Fruit fly (Drosophila melanogaster) whole organism, embryonic: ENCODE measurements around the gene holn1.

Experiments used
- Atf-2 ChIP-seq: fragments of 200-800 bp; sonication (Bioruptor generic); optimal IDR thresholded peaks from 2 replicates; lab custom pipeline; 2016; ENCODE audit warnings: missing biosample characterization, missing genetic modification characterization
- B-H1 ChIP-seq: fragments of 200-800 bp; sonication (Bioruptor generic); IDR thresholded peaks from 3 replicates; pipeline ENCODE4 v1.3.6; 2022; ENCODE audit warnings: missing biosample characterization, missing genetic modification characterization
- Bgb ChIP-seq: fragments of 200-800 bp; sonication (Bioruptor generic); IDR thresholded peaks from 2 replicates; pipeline ENCODE4 v1.3.6; 2022; ENCODE audit warnings: missing biosample characterization, missing genetic modification characterization; ENCODE audit not compliant: partially characterized antibody
- CG10543 ChIP-seq: fragments of 200-800 bp; sonication (Bioruptor generic); optimal IDR thresholded peaks from 3 replicates; lab custom pipeline; 2017; ENCODE audit warnings: missing biosample characterization, mild to moderate bottlenecking, missing genetic modification characterization, moderate library complexity
- CG11085 ChIP-seq: fragments of 200-800 bp; sonication (Bioruptor generic); IDR thresholded peaks from 2 replicates; pipeline ENCODE4 v1.3.6; 2022; ENCODE audit warnings: missing biosample characterization, missing genetic modification characterization
- CG12071 ChIP-seq: fragments of 200-800 bp; sonication (Bioruptor generic); optimal IDR thresholded peaks from 3 replicates; lab custom pipeline; 2018; ENCODE audit warnings: missing biosample characterization, mild to moderate bottlenecking, missing genetic modification characterization
- CG13775 ChIP-seq: fragments of 200-800 bp; sonication (Bioruptor generic); optimal IDR thresholded peaks from 3 replicates; lab custom pipeline; 2017; ENCODE audit warnings: missing biosample characterization, mild to moderate bottlenecking, missing genetic modification characterization
- CG14441 ChIP-seq: fragments of 200-800 bp; sonication (Bioruptor generic); IDR thresholded peaks from 2 replicates; pipeline ENCODE4 v1.3.6; 2022; ENCODE audit warnings: missing biosample characterization, missing genetic modification characterization
- CG14860 ChIP-seq: fragments of 200-800 bp; sonication (Bioruptor generic); IDR thresholded peaks from 3 replicates; pipeline ENCODE4 v1.3.6; 2022; ENCODE audit warnings: missing biosample characterization, missing genetic modification characterization; ENCODE audit not compliant: partially characterized antibody
- CG18476 ChIP-seq: fragments of 200-800 bp; sonication (Bioruptor generic); optimal IDR thresholded peaks from 2 replicates; lab custom pipeline; 2016; ENCODE audit warnings: missing biosample characterization, mild to moderate bottlenecking, missing genetic modification characterization
- CG2116 ChIP-seq: fragments of 200-800 bp; sonication (Bioruptor generic); optimal IDR thresholded peaks from 3 replicates; lab custom pipeline; 2018; ENCODE audit warnings: missing biosample characterization, mild to moderate bottlenecking, missing genetic modification characterization
- CG2712 ChIP-seq: fragments of 200-800 bp; optimal IDR thresholded peaks from 3 replicates; lab custom pipeline; 2019; ENCODE audit warnings: missing biosample characterization, mild to moderate bottlenecking, missing genetic modification characterization, moderate library complexity
- CG3065 ChIP-seq: fragments of 200-800 bp; sonication (Bioruptor generic); optimal IDR thresholded peaks from 2 replicates; lab custom pipeline; 2016; ENCODE audit warnings: missing biosample characterization, missing genetic modification characterization
- CG31441 ChIP-seq: fragments of 200-800 bp; sonication (Bioruptor generic); IDR thresholded peaks from 2 replicates; pipeline ENCODE4 v1.3.6; 2022; ENCODE audit warnings: missing biosample characterization, missing genetic modification characterization
- CG33213 ChIP-seq: fragments of 200-800 bp; sonication (Bioruptor generic); optimal IDR thresholded peaks from 3 replicates; lab custom pipeline; 2016; ENCODE audit warnings: missing biosample characterization, missing genetic modification characterization
- CG33557 ChIP-seq: fragments of 200-800 bp; sonication (Bioruptor generic); optimal IDR thresholded peaks from 2 replicates; lab custom pipeline; 2019; ENCODE audit warnings: missing biosample characterization, mild to moderate bottlenecking, missing genetic modification characterization, moderate library complexity
- CG3726 ChIP-seq: fragments of 200-800 bp; sonication (Bioruptor generic); IDR thresholded peaks from 3 replicates; pipeline ENCODE4, ENCODE4 v1.3.6; 2022; ENCODE audit warnings: missing biosample characterization, missing genetic modification characterization
- CG5245 ChIP-seq: fragments of 200-800 bp; sonication (Bioruptor generic); optimal IDR thresholded peaks from 3 replicates; lab custom pipeline; 2016; ENCODE audit warnings: missing biosample characterization, missing genetic modification characterization
- CG5953 ChIP-seq: fragments of 200-800 bp; sonication (Bioruptor generic); IDR thresholded peaks from 2 replicates; pipeline ENCODE4 v1.3.6; 2022; ENCODE audit warnings: missing biosample characterization, missing genetic modification characterization
- CG8290 ChIP-seq, 3 experiments: fragments of 200-800 bp; sonication (Bioruptor generic); optimal IDR thresholded peaks; 2 replicates each; lab custom pipeline; 2016 to 2019; ENCODE audit warnings: missing biosample characterization in 3 of 3, missing genetic modification characterization in 3 of 3, mild to moderate bottlenecking in 2 of 3, moderate library complexity in 1 of 3
- CG8944 ChIP-seq: fragments of 200-800 bp; sonication (Bioruptor generic); optimal IDR thresholded peaks from 3 replicates; lab custom pipeline; 2016; ENCODE audit warnings: missing biosample characterization, missing genetic modification characterization
- CoRest ChIP-seq: fragments of 200-800 bp; sonication (Bioruptor generic); optimal IDR thresholded peaks from 3 replicates; lab custom pipeline; 2018; ENCODE audit warnings: missing biosample characterization, mild to moderate bottlenecking, missing genetic modification characterization, moderate library complexity
- Dad ChIP-seq: fragments of 200-800 bp; sonication (Bioruptor generic); optimal IDR thresholded peaks from 3 replicates; lab custom pipeline; 2016; ENCODE audit warnings: missing biosample characterization, missing genetic modification characterization
- Dek ChIP-seq: fragments of 200-800 bp; sonication (Bioruptor generic); optimal IDR thresholded peaks from 3 replicates; lab custom pipeline; 2019; ENCODE audit warnings: missing biosample characterization, mild to moderate bottlenecking, missing genetic modification characterization, moderate library complexity
- E2f1 ChIP-seq: fragments of 200-800 bp; sonication (Bioruptor generic); IDR thresholded peaks from 2 replicates; pipeline ENCODE4 v1.3.6; 2022; ENCODE audit warnings: missing biosample characterization, missing genetic modification characterization
- GATAe ChIP-seq: fragments of 200-800 bp; sonication (Bioruptor generic); conservative IDR thresholded peaks from 2 replicates; pipeline ENCODE4 v1.3.6; 2022; ENCODE audit warnings: missing biosample characterization, missing genetic modification characterization
- Hr39 ChIP-seq: fragments of >200 bp; optimal IDR thresholded peaks from 2 replicates; lab custom pipeline; 2017
- Hsf ChIP-seq: fragments of 200-800 bp; sonication (Bioruptor generic); optimal IDR thresholded peaks from 3 replicates; lab custom pipeline; 2016; ENCODE audit warnings: missing biosample characterization, missing genetic modification characterization
- MTF-1 ChIP-seq: fragments of 200-800 bp; sonication (Bioruptor generic); optimal IDR thresholded peaks from 2 replicates; lab custom pipeline; 2018; ENCODE audit warnings: missing biosample characterization, mild to moderate bottlenecking, missing genetic modification characterization, borderline replicate concordance
- Meics ChIP-seq: fragments of 200-800 bp; sonication (Bioruptor generic); optimal IDR thresholded peaks from 2 replicates; lab custom pipeline; 2017; ENCODE audit warnings: missing biosample characterization, mild to moderate bottlenecking, missing genetic modification characterization
- Oli ChIP-seq: fragments of 200-800 bp; sonication (Bioruptor generic); optimal IDR thresholded peaks from 2 replicates; lab custom pipeline; 2018; ENCODE audit warnings: missing biosample characterization, mild to moderate bottlenecking, missing genetic modification characterization, moderate library complexity
- Spps ChIP-seq: fragments of 200-800 bp; sonication (Bioruptor generic); optimal IDR thresholded peaks from 2 replicates; lab custom pipeline; 2018; ENCODE audit warnings: missing biosample characterization, mild to moderate bottlenecking, missing genetic modification characterization
- Sry-β ChIP-seq: fragments of 200-800 bp; sonication (Bioruptor generic); optimal IDR thresholded peaks from 2 replicates; lab custom pipeline; 2018; ENCODE audit warnings: missing biosample characterization, mild to moderate bottlenecking, missing genetic modification characterization, moderate library complexity
- Ssrp ChIP-seq: fragments of 200-800 bp; sonication (Bioruptor generic); optimal IDR thresholded peaks from 2 replicates; lab custom pipeline; 2018; ENCODE audit warnings: missing biosample characterization, mild to moderate bottlenecking, missing genetic modification characterization, moderate library complexity
- Stat92E ChIP-seq, 3 experiments: fragments of >200 bp in 2 of 3; fragments of 200-800 bp in 1 of 3; sonication (Bioruptor generic) in 1 of 3; optimal IDR thresholded peaks; 2 replicates each; lab custom pipeline; 2017 to 2019; ENCODE audit warnings: missing biosample characterization in 3 of 3, missing genetic modification characterization in 3 of 3, mild to moderate bottlenecking in 1 of 3, moderate library complexity in 1 of 3
- az2 ChIP-seq: fragments of 200-800 bp; sonication (Bioruptor generic); optimal IDR thresholded peaks from 3 replicates; lab custom pipeline; 2016; ENCODE audit warnings: missing biosample characterization, missing genetic modification characterization
- bigmax ChIP-seq: fragments of 200-800 bp; sonication (Bioruptor generic); optimal IDR thresholded peaks from 2 replicates; lab custom pipeline; 2018; ENCODE audit warnings: missing biosample characterization, mild to moderate bottlenecking, missing genetic modification characterization
- cad ChIP-seq: fragments of >200 bp; optimal IDR thresholded peaks from 2 replicates; lab custom pipeline; 2017; ENCODE audit warnings: missing biosample characterization, missing genetic modification characterization
- gcm2 ChIP-seq: fragments of 200-800 bp; sonication (Bioruptor generic); optimal IDR thresholded peaks from 2 replicates; lab custom pipeline; 2016; ENCODE audit warnings: missing biosample characterization, missing genetic modification characterization
- grn ChIP-seq: fragments of 200-800 bp; sonication (Bioruptor generic); optimal IDR thresholded peaks from 3 replicates; lab custom pipeline; 2017; ENCODE audit warnings: missing biosample characterization, missing genetic modification characterization
- gsb-n ChIP-seq: fragments of 200-800 bp; sonication (Bioruptor generic); optimal IDR thresholded peaks from 3 replicates; lab custom pipeline; 2018; ENCODE audit warnings: missing biosample characterization, mild to moderate bottlenecking, missing genetic modification characterization
- hth ChIP-seq: fragments of >200 bp; optimal IDR thresholded peaks from 2 replicates; lab custom pipeline; 2017; ENCODE audit warnings: inconsistent platforms
- klu ChIP-seq: fragments of 200-800 bp; sonication (Bioruptor generic); IDR thresholded peaks from 2 replicates; pipeline ENCODE4 v1.3.6; 2022; ENCODE audit warnings: missing biosample characterization, missing genetic modification characterization
- mirr ChIP-seq: fragments of 200-800 bp; sonication (Bioruptor generic); optimal IDR thresholded peaks from 3 replicates; lab custom pipeline; 2018; ENCODE audit warnings: missing biosample characterization, mild to moderate bottlenecking, missing genetic modification characterization
- pan ChIP-seq, 4 experiments: fragments of >200 bp in 3 of 4; fragments of 200-800 bp in 1 of 4; sonication (Bioruptor generic) in 1 of 4; optimal IDR thresholded peaks in 3 of 4; IDR thresholded peaks in 1 of 4; 2 replicates each; pipeline versions ENCODE4 v1.3.6 to Lab custom; 2017 to 2022; ENCODE audit warnings: missing biosample characterization in 2 of 4, missing genetic modification characterization in 2 of 4, mixed read lengths in 1 of 4
- pita ChIP-seq: fragments of 200-800 bp; sonication (Bioruptor generic); optimal IDR thresholded peaks from 2 replicates; lab custom pipeline; 2017; ENCODE audit warnings: missing biosample characterization, mild to moderate bottlenecking, missing genetic modification characterization
- sens ChIP-seq: fragments of 200-800 bp; sonication (Bioruptor generic); peaks from one replicate; lab custom pipeline; 2016; ENCODE audit warnings: missing biosample characterization, missing genetic modification characterization
- sim ChIP-seq: fragments of 200-800 bp; sonication (Bioruptor generic); IDR thresholded peaks from 2 replicates; pipeline ENCODE4 v1.3.6; 2022; ENCODE audit warnings: missing biosample characterization, missing genetic modification characterization
- stc ChIP-seq: fragments of 200-800 bp; sonication (Bioruptor generic); IDR thresholded peaks from 2 replicates; pipeline ENCODE4 v1.3.6; 2022; ENCODE audit warnings: missing biosample characterization, missing genetic modification characterization
- tgo ChIP-seq: fragments of 200-800 bp; sonication (Bioruptor generic); IDR thresholded peaks from 3 replicates; pipeline ENCODE4 v1.3.6; 2022; ENCODE audit warnings: missing biosample characterization, missing genetic modification characterization
- yki ChIP-seq: fragments of >200 bp; optimal IDR thresholded peaks from 3 replicates; lab custom pipeline; 2018

Gene holn1

dm6 chr2L:10426534-10427048 lies 9.2 kb upstream of the holn1 start, which contains the start of the genes SmB and KdelR (continued):
- no peak for TF ChIP-seq CG12071 (GFP tag; lab: Kevin White, UChicago)
- peak; percentile 7 for TF ChIP-seq CG18476 (GFP tag; lab: Kevin White, UChicago)
- TF ChIP-seq CG2712: peak; percentile 61
- no peak for TF ChIP-seq CG11085
- TF ChIP-seq Hr39 (lab: Kevin White, UChicago): no peak
- peak; percentile 80 for TF ChIP-seq Bgb (GFP tag; lab: Robert Waterston, UW)
- TF ChIP-seq sim (GFP tag; lab: Robert Waterston, UW): no peak
- no peak for TF ChIP-seq az2 (GFP tag; lab: Kevin White, UChicago)
- TF ChIP-seq sens: peak; percentile 81
- no peak for TF ChIP-seq klu (GFP tag; lab: Robert Waterston, UW)
- TF ChIP-seq pita (GFP tag; lab: Kevin White, UChicago): no peak
- TF ChIP-seq Ssrp (tag; lab: Kevin White, UChicago): no peak
- no peak for TF ChIP-seq yki (lab: Kevin White, UChicago)
- no peak for TF ChIP-seq Atf-2 (GFP tag; lab: Kevin White, UChicago)
- peak in 1 of 3 experiments; percentile 7 for TF ChIP-seq Stat92E (GFP tag; optimal IDR thresholded peaks at IDR 0.05; lab: Kevin White, UChicago)
- TF ChIP-seq CG2116: peak; percentile 94
- TF ChIP-seq tgo (GFP tag; lab: Robert Waterston, UW): no peak
- TF ChIP-seq CG14860 (GFP tag; lab: Robert Waterston, UW): peak; percentile 90
- TF ChIP-seq Meics (GFP tag; lab: Kevin White, UChicago): no peak
- TF ChIP-seq hth (lab: Kevin White, UChicago): no peak
- no peak for TF ChIP-seq CG14441 (GFP tag; lab: Robert Waterston, UW)
- peak; percentile 36 for TF ChIP-seq CG13775
- peak; percentile 26 for TF ChIP-seq CG33557 (GFP tag; lab: Kevin White, UChicago)
- TF ChIP-seq Dad (GFP tag; lab: Kevin White, UChicago): peak; percentile 4
- no peak for TF ChIP-seq CG3065
- TF ChIP-seq cad (GFP tag; lab: Kevin White, UChicago): no peak
- no peak; the same call in none of the 2 replicates for TF ChIP-seq CG31441 (GFP tag; lab: Robert Waterston, UW)
- TF ChIP-seq MTF-1 (GFP tag; lab: Kevin White, UChicago): no peak
- peak; percentile 16 for TF ChIP-seq CoRest (tag; lab: Kevin White, UChicago)
- no peak for TF ChIP-seq Spps (tag; lab: Kevin White, UChicago)
- TF ChIP-seq stc (GFP tag; lab: Robert Waterston, UW): no peak
- peak; percentile 57 for TF ChIP-seq gsb-n (tag; lab: Kevin White, UChicago)
- no peak for TF ChIP-seq CG3726 (GFP tag; lab: Robert Waterston, UW)
- no peak for TF ChIP-seq CG8944
- peak; percentile 17 for TF ChIP-seq Hsf (GFP tag; lab: Kevin White, UChicago)
- no peak for TF ChIP-seq bigmax (GFP tag; lab: Kevin White, UChicago)
- no peak for TF ChIP-seq grn (GFP tag; lab: Kevin White, UChicago)
- no peak for TF ChIP-seq CG5245 (GFP tag; lab: Kevin White, UChicago)
- TF ChIP-seq E2f1 (GFP tag; lab: Robert Waterston, UW): no peak
- no peak for TF ChIP-seq pan (optimal IDR thresholded peaks at IDR 0.05; lab: Kevin White, UChicago)
- no peak for TF ChIP-seq pan (GFP tag; optimal IDR thresholded peaks at IDR 0.05 in 1 of 2, IDR thresholded peaks at IDR 0.05 in 1 of 2)
- no peak for TF ChIP-seq gcm2 (GFP tag; lab: Kevin White, UChicago)
- TF ChIP-seq CG5953 (GFP tag; lab: Robert Waterston, UW): no peak
- no peak for TF ChIP-seq mirr (GFP tag; lab: Kevin White, UChicago)
- TF ChIP-seq CG10543 (GFP tag; lab: Kevin White, UChicago): no peak
- TF ChIP-seq CG8290 (GFP tag; optimal IDR thresholded peaks at IDR 0.05; lab: Kevin White, UChicago): peak; percentile 40
- peak in 1 of 2 experiments; percentile 53 for TF ChIP-seq CG8290 (tag; optimal IDR thresholded peaks at IDR 0.05; lab: Kevin White, UChicago)
- TF ChIP-seq GATAe: no peak
- TF ChIP-seq Oli (tag; lab: Kevin White, UChicago): no peak
- peak; percentile 4 for TF ChIP-seq CG33213 (GFP tag; lab: Kevin White, UChicago)
- TF ChIP-seq Dek (tag; lab: Kevin White, UChicago): no peak
- TF ChIP-seq Sry-β: no peak
- no peak for TF ChIP-seq B-H1 (GFP tag; lab: Robert Waterston, UW)
